Worm (Caenorhabditis elegans) whole organism, L3 larva: ENCODE results near the gene gpd-2.

Source experiments
- R02D3.7 ChIP-seq: fragments of 150-350 bp; optimal IDR thresholded peaks from 2 replicates; lab custom pipeline; 2014; ENCODE audit warnings: missing biosample characterization, missing genetic modification characterization
- ZK546.5 ChIP-seq: sonication (generic microtip); optimal IDR thresholded peaks from 2 replicates; lab custom pipeline; 2017; ENCODE audit warnings: missing biosample characterization, missing genetic modification characterization
- aly-2 ChIP-seq: fragments of 150-350 bp; optimal IDR thresholded peaks from 2 replicates; lab custom pipeline; 2014; ENCODE audit warnings: missing biosample characterization, missing genetic modification characterization
- ceh-16 ChIP-seq: sonication (generic microtip); optimal IDR thresholded peaks from 2 replicates; lab custom pipeline; 2017; ENCODE audit warnings: missing biosample characterization, missing genetic modification characterization
- ceh-28 ChIP-seq: fragments of 150-350 bp; optimal IDR thresholded peaks from 2 replicates; lab custom pipeline; 2014; ENCODE audit warnings: missing biosample characterization, missing genetic modification reagents, missing genetic modification characterization
- ceh-9 ChIP-seq: sonication (generic microtip); optimal IDR thresholded peaks from 2 replicates; lab custom pipeline; 2018; ENCODE audit warnings: missing biosample characterization, missing genetic modification characterization
- daf-12 ChIP-seq: fragments of 150-350 bp; optimal IDR thresholded peaks from 2 replicates; lab custom pipeline; 2014; ENCODE audit warnings: missing biosample characterization, missing genetic modification reagents, missing genetic modification characterization
- egl-27 ChIP-seq: sonication (generic microtip); optimal IDR thresholded peaks from 4 replicates; lab custom pipeline; 2017; ENCODE audit warnings: missing biosample characterization, missing genetic modification reagents, missing genetic modification characterization
- egl-5 ChIP-seq: fragments of 150-350 bp; optimal IDR thresholded peaks from 2 replicates; lab custom pipeline; 2017; ENCODE audit warnings: missing biosample characterization, missing genetic modification reagents, missing genetic modification characterization, inconsistent platforms
- elt-2 ChIP-seq: sonication (generic microtip); optimal IDR thresholded peaks from 2 replicates; lab custom pipeline; 2016; ENCODE audit warnings: missing genetic modification reagents, mild to moderate bottlenecking, missing genetic modification characterization, missing compliant biosample characterization
- eor-1 ChIP-seq, 2 experiments: fragments of 150-350 bp; optimal IDR thresholded peaks; 2 replicates each; lab custom pipeline; 2014 to 2018; ENCODE audit warnings: missing biosample characterization in 2 of 2, missing genetic modification characterization in 2 of 2
- fkh-10 ChIP-seq: sonication (generic microtip); optimal IDR thresholded peaks from 2 replicates; lab custom pipeline; 2017; ENCODE audit warnings: missing biosample characterization, missing genetic modification reagents, missing genetic modification characterization
- fkh-2 ChIP-seq: fragments of 150-350 bp; optimal IDR thresholded peaks from 2 replicates; lab custom pipeline; 2014; ENCODE audit warnings: missing biosample characterization, missing genetic modification reagents, missing genetic modification characterization
- fos-1 ChIP-seq: fragments of 150-350 bp; optimal IDR thresholded peaks from 2 replicates; lab custom pipeline; 2014; ENCODE audit warnings: missing biosample characterization, missing genetic modification characterization
- jun-1 ChIP-seq: fragments of 150-350 bp; optimal IDR thresholded peaks from 2 replicates; lab custom pipeline; 2014; ENCODE audit warnings: missing biosample characterization, missing genetic modification reagents, missing genetic modification characterization
- lin-39 ChIP-seq: fragments of 150-350 bp; optimal IDR thresholded peaks from 2 replicates; lab custom pipeline; 2018; ENCODE audit warnings: missing biosample characterization, missing genetic modification reagents, missing genetic modification characterization
- mml-1 ChIP-seq: fragments of 150-350 bp; sonication (generic microtip); optimal IDR thresholded peaks from 3 replicates; lab custom pipeline; 2014; ENCODE audit warnings: missing biosample characterization, missing genetic modification characterization
- nfya-1 ChIP-seq: sonication (generic microtip); optimal IDR thresholded peaks from 2 replicates; lab custom pipeline; 2017; ENCODE audit warnings: missing genetic modification characterization, mild to moderate bottlenecking, missing compliant biosample characterization, antibody characterized with exemption, moderate library complexity; ENCODE audit not compliant: insufficient read depth
- nhr-11 ChIP-seq: fragments of 150-350 bp; optimal IDR thresholded peaks from 2 replicates; lab custom pipeline; 2014; ENCODE audit warnings: missing biosample characterization, missing genetic modification characterization
- nhr-12 ChIP-seq: fragments of 150-350 bp; optimal IDR thresholded peaks from 2 replicates; lab custom pipeline; 2014; ENCODE audit warnings: missing biosample characterization, missing genetic modification characterization
- nhr-23 ChIP-seq: fragments of 150-350 bp; optimal IDR thresholded peaks from 2 replicates; lab custom pipeline; 2014; ENCODE audit warnings: missing biosample characterization, missing genetic modification reagents, missing genetic modification characterization
- nhr-237 ChIP-seq: fragments of 150-350 bp; optimal IDR thresholded peaks from 2 replicates; lab custom pipeline; 2014; ENCODE audit warnings: missing biosample characterization, missing genetic modification characterization
- nhr-25 ChIP-seq: sonication (generic microtip); optimal IDR thresholded peaks from 2 replicates; lab custom pipeline; 2017; ENCODE audit warnings: missing biosample characterization, missing genetic modification characterization
- nhr-43 ChIP-seq: sonication (generic microtip); optimal IDR thresholded peaks from 2 replicates; lab custom pipeline; 2016; ENCODE audit warnings: mild to moderate bottlenecking, missing genetic modification characterization, missing compliant biosample characterization; ENCODE audit not compliant: poor library complexity, severe bottlenecking
- nhr-67 ChIP-seq: fragments of 150-350 bp; optimal IDR thresholded peaks from 2 replicates; lab custom pipeline; 2014; ENCODE audit warnings: missing biosample characterization, missing genetic modification characterization
- nhr-76 ChIP-seq: fragments of 150-350 bp; sonication (generic microtip); optimal IDR thresholded peaks from 5 replicates; lab custom pipeline; 2014; ENCODE audit warnings: missing biosample characterization, missing genetic modification characterization
- nhr-77 ChIP-seq: fragments of 150-350 bp; optimal IDR thresholded peaks from 2 replicates; lab custom pipeline; 2014; ENCODE audit warnings: missing biosample characterization, missing genetic modification characterization
- pha-4 ChIP-seq: fragments of 150-350 bp; optimal IDR thresholded peaks from 2 replicates; lab custom pipeline; 2014; ENCODE audit warnings: missing biosample characterization, missing genetic modification reagents, missing genetic modification characterization
- pqm-1 ChIP-seq: fragments of 150-350 bp; optimal IDR thresholded peaks from 2 replicates; lab custom pipeline; 2017; ENCODE audit warnings: missing biosample characterization, missing genetic modification characterization, inconsistent platforms
- sea-2 ChIP-seq: fragments of 150-350 bp; sonication (generic microtip); optimal IDR thresholded peaks from 4 replicates; lab custom pipeline; 2014; ENCODE audit warnings: missing biosample characterization, missing genetic modification reagents, missing genetic modification characterization
- skn-1 ChIP-seq: fragments of 150-350 bp; optimal IDR thresholded peaks from 2 replicates; lab custom pipeline; 2014; ENCODE audit warnings: missing biosample characterization, missing genetic modification characterization
- snpc-4 ChIP-seq: fragments of 150-350 bp; optimal IDR thresholded peaks from 2 replicates; lab custom pipeline; 2014; ENCODE audit warnings: missing biosample characterization, missing genetic modification characterization
- tbx-2 ChIP-seq: sonication (generic microtip); optimal IDR thresholded peaks from 2 replicates; lab custom pipeline; 2016; ENCODE audit warnings: mild to moderate bottlenecking, missing genetic modification characterization, missing compliant biosample characterization
- unc-39 ChIP-seq: sonication (generic microtip); optimal IDR thresholded peaks from 4 replicates; lab custom pipeline; 2017; ENCODE audit warnings: missing biosample characterization, missing genetic modification characterization
- zag-1 ChIP-seq: fragments of 150-350 bp; optimal IDR thresholded peaks from 2 replicates; lab custom pipeline; 2014; ENCODE audit warnings: missing biosample characterization, missing genetic modification characterization
- ztf-11 ChIP-seq: fragments of 150-350 bp; optimal IDR thresholded peaks from 2 replicates; lab custom pipeline; 2014; ENCODE audit warnings: missing biosample characterization, missing genetic modification characterization
- ztf-4 ChIP-seq: fragments of 150-350 bp; optimal IDR thresholded peaks from 2 replicates; lab custom pipeline; 2014; ENCODE audit warnings: missing biosample characterization, missing genetic modification characterization

Gene gpd-2

ce11 chrX:3152361-3152760 is 37.9 kb upstream of the gpd-2 start, which contains the start of gene bbln-1:
Gene bbln-1 (minus strand): TSS chrX:3152461.
- TF ChIP-seq snpc-4: no peak
- no peak for TF ChIP-seq pha-4 (tag; lab: Kevin White, UChicago)
- TF ChIP-seq fos-1: no peak
- TF ChIP-seq egl-27 (tag; lab: Kevin White, UChicago): no peak
- no peak for TF ChIP-seq ceh-16 (tag; lab: Kevin White, UChicago)
- TF ChIP-seq elt-2 (tag; lab: Kevin White, UChicago): no peak
- TF ChIP-seq nhr-25: no peak
- no peak for TF ChIP-seq nhr-237 (tag; lab: Kevin White, UChicago)
- TF ChIP-seq ceh-28 (tag; lab: Kevin White, UChicago): no peak
- no peak for TF ChIP-seq nhr-23 (tag; lab: Kevin White, UChicago)
- no peak for TF ChIP-seq nhr-77 (tag; lab: Kevin White, UChicago)
- TF ChIP-seq jun-1 (tag; lab: Kevin White, UChicago): no peak
- TF ChIP-seq ztf-11: no peak
- TF ChIP-seq nhr-43 (tag; lab: Kevin White, UChicago): no peak
- no peak for TF ChIP-seq nhr-76 (tag; lab: Kevin White, UChicago)
- TF ChIP-seq mml-1: no peak
- TF ChIP-seq, all 47 proteins: peak for 0

DNA sequence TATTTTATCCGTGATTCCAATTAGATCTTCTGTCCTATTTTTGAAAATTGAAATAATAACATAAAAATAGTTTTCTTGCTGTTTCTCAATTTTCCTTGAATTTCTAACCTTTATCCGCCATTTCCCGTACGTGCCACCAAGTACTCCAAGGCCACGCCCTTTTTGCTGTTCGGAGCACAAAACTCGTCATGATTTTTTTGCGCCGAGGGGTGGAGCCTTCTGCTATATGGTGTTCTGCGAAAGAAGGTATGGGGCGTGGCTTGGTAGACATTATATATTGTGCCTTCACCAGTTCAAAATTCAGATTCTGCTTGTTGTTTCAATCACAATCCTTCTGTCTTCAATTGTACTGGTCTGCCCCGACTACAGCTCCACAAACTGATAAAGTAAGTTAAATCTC is 30.8 kb upstream of the gpd-2 start, which contains the start of gene C15C7.4:
TSS of gene C15C7.4 (plus strand) at position 301 of the 400 bp plus-strand sequence.
- TF ChIP-seq pqm-1: no peak
- TF ChIP-seq ceh-16 (tag; lab: Kevin White, UChicago): no peak
- TF ChIP-seq nhr-25: no peak
- TF ChIP-seq daf-12 (tag; lab: Kevin White, UChicago): no peak
- no peak for TF ChIP-seq unc-39 (tag; lab: Kevin White, UChicago)
- no peak for TF ChIP-seq nhr-76 (tag; lab: Kevin White, UChicago)
- no peak for TF ChIP-seq nhr-237 (tag; lab: Kevin White, UChicago)
- no peak for TF ChIP-seq egl-5
- no peak for TF ChIP-seq ceh-9 (tag; lab: Kevin White, UChicago)
- TF ChIP-seq aly-2: no peak
- TF ChIP-seq jun-1 (tag; lab: Kevin White, UChicago): no peak
- no peak for TF ChIP-seq tbx-2 (tag; lab: Kevin White, UChicago)
- no peak for TF ChIP-seq nhr-12 (tag; lab: Kevin White, UChicago)
- TF ChIP-seq sea-2: no peak
- TF ChIP-seq ztf-11: no peak
- no peak for TF ChIP-seq nhr-67 (tag; lab: Kevin White, UChicago)
- TF ChIP-seq egl-27 (tag; lab: Kevin White, UChicago): no peak
- no peak for TF ChIP-seq nhr-11 (tag; lab: Kevin White, UChicago)
- no peak for TF ChIP-seq eor-1 (tag; optimal IDR thresholded peaks at IDR 0.05; lab: Kevin White, UChicago)

ce11 chrX:3141704-3142103 is 27.2 kb upstream of the gpd-2 start:
- TF ChIP-seq nhr-23 (tag; lab: Kevin White, UChicago): no peak
- TF ChIP-seq pqm-1: peak; percentile 15
- TF ChIP-seq ceh-28 (tag; lab: Kevin White, UChicago): no peak
- TF ChIP-seq elt-2 (tag; lab: Kevin White, UChicago): peak; percentile 46
- no peak for TF ChIP-seq ceh-16 (tag; lab: Kevin White, UChicago)
- TF ChIP-seq eor-1 (tag; optimal IDR thresholded peaks at IDR 0.05; lab: Kevin White, UChicago): no peak
- no peak for TF ChIP-seq fkh-10 (GFP tag; lab: Kevin White, UChicago)
- no peak for TF ChIP-seq ztf-11

- TF ChIP-seq tbx-2 (tag; lab: Kevin White, UChicago) (no peak), nfya-1 (tag; lab: Kevin White, UChicago) (no peak), nhr-12 (tag; lab: Kevin White, UChicago) (no peak), R02D3.7 (tag; lab: Kevin White, UChicago) (no peak), ZK546.5 (tag; lab: Kevin White, UChicago) (no peak), egl-5 (no peak), zag-1 (no peak), ztf-4 (no peak), nhr-23 (tag; lab: Kevin White, UChicago) (no peak), skn-1 (tag; lab: Kevin White, UChicago) (no peak), sea-2 (no peak), nhr-237 (tag; lab: Kevin White, UChicago) (no peak), fos-1 (no peak), fkh-2 (tag; lab: Kevin White, UChicago) (no peak), lin-39 (no peak), eor-1 (tag; optimal IDR thresholded peaks at IDR 0.05; lab: Kevin White, UChicago) (no peak), pqm-1 (no peak)
- TF ChIP-seq, all 47 proteins: peak for 0
Observed at ce11 chrX:3139516-3140301, 25.2 kb upstream of the gpd-2 start.
